Worm (Caenorhabditis elegans) whole organism, L3 larva: ENCODE measurements around the gene prcc-1.

ENCODE experiments used
- fkh-10 ChIP-seq: sonication (generic microtip); optimal IDR thresholded peaks from 2 replicates; lab custom pipeline; 2017; ENCODE audit warnings: missing biosample characterization, missing genetic modification reagents, missing genetic modification characterization
- lin-39 ChIP-seq: fragments of 150-350 bp; optimal IDR thresholded peaks from 2 replicates; lab custom pipeline; 2018; ENCODE audit warnings: missing biosample characterization, missing genetic modification reagents, missing genetic modification characterization
- mdl-1 ChIP-seq: fragments of 150-350 bp; optimal IDR thresholded peaks from 2 replicates; lab custom pipeline; 2014; ENCODE audit warnings: missing biosample characterization, missing genetic modification characterization
- nhr-77 ChIP-seq: fragments of 150-350 bp; optimal IDR thresholded peaks from 2 replicates; lab custom pipeline; 2014; ENCODE audit warnings: missing biosample characterization, missing genetic modification characterization
- skn-1 ChIP-seq: fragments of 150-350 bp; optimal IDR thresholded peaks from 2 replicates; lab custom pipeline; 2014; ENCODE audit warnings: missing biosample characterization, missing genetic modification characterization
- snpc-4 ChIP-seq: fragments of 150-350 bp; optimal IDR thresholded peaks from 2 replicates; lab custom pipeline; 2014; ENCODE audit warnings: missing biosample characterization, missing genetic modification characterization
- tbx-2 ChIP-seq: sonication (generic microtip); optimal IDR thresholded peaks from 2 replicates; lab custom pipeline; 2016; ENCODE audit warnings: mild to moderate bottlenecking, missing genetic modification characterization, missing compliant biosample characterization
- unc-39 ChIP-seq: sonication (generic microtip); optimal IDR thresholded peaks from 4 replicates; lab custom pipeline; 2017; ENCODE audit warnings: missing biosample characterization, missing genetic modification characterization
- unc-62 ChIP-seq: fragments of 150-350 bp; sonication (generic microtip); optimal IDR thresholded peaks from 4 replicates; lab custom pipeline; 2014; ENCODE audit warnings: missing biosample characterization, missing genetic modification reagents, missing genetic modification characterization

ce11 chrIV:13066044-13066443 lies 27.6 kb downstream of the prcc-1 start:
- no peak for TF ChIP-seq mdl-1 (tag; lab: Kevin White, UChicago)
- TF ChIP-seq fkh-10 (GFP tag; lab: Kevin White, UChicago) = no peak
- no peak for TF ChIP-seq nhr-77 (tag; lab: Kevin White, UChicago)
- no peak for TF ChIP-seq snpc-4 (tag; lab: Kevin White, UChicago)
- no peak for TF ChIP-seq unc-39 (tag; lab: Kevin White, UChicago)
- no peak for TF ChIP-seq lin-39 (tag; lab: Kevin White, UChicago)
- no peak for TF ChIP-seq skn-1 (tag; lab: Kevin White, UChicago)
- no peak for TF ChIP-seq tbx-2 (tag; lab: Kevin White, UChicago)
- TF ChIP-seq unc-62 (GFP tag; lab: Kevin White, UChicago) = no peak
